Fruit fly (Drosophila melanogaster) whole organism, embryonic: ENCODE results near the gene Cand1.

Experiments
- Atf3 ChIP-seq: fragments of 200-800 bp; sonication (Bioruptor generic); optimal IDR thresholded peaks from 3 replicates; lab custom pipeline; 2016; ENCODE audit warnings: missing biosample characterization, missing genetic modification characterization
- Bdp1 ChIP-seq: fragments of 200-800 bp; sonication (Bioruptor generic); optimal IDR thresholded peaks from 3 replicates; lab custom pipeline; 2016; ENCODE audit warnings: missing biosample characterization, missing genetic modification characterization
- CG10321 ChIP-seq: fragments of 200-800 bp; sonication (Bioruptor generic); IDR thresholded peaks from 2 replicates; pipeline ENCODE4 v1.3.6; 2022; ENCODE audit warnings: missing biosample characterization, missing genetic modification characterization
- CG10431 ChIP-seq: fragments of 200-800 bp; sonication (Bioruptor generic); optimal IDR thresholded peaks from 3 replicates; lab custom pipeline; 2018; ENCODE audit warnings: missing biosample characterization, mild to moderate bottlenecking, missing genetic modification characterization
- CG10543 ChIP-seq: fragments of 200-800 bp; sonication (Bioruptor generic); optimal IDR thresholded peaks from 3 replicates; lab custom pipeline; 2017; ENCODE audit warnings: missing biosample characterization, mild to moderate bottlenecking, missing genetic modification characterization, moderate library complexity
- CG12219 ChIP-seq: fragments of 200-800 bp; sonication (Bioruptor generic); optimal IDR thresholded peaks from 3 replicates; lab custom pipeline; 2018; ENCODE audit warnings: missing biosample characterization, mild to moderate bottlenecking, missing genetic modification characterization
- CG12299 ChIP-seq: fragments of 200-800 bp; sonication (Bioruptor generic); optimal IDR thresholded peaks from 2 replicates; lab custom pipeline; 2018; ENCODE audit warnings: missing biosample characterization, mild to moderate bottlenecking, missing genetic modification characterization
- CG12659 ChIP-seq: fragments of 200-800 bp; sonication (Bioruptor generic); optimal IDR thresholded peaks from 3 replicates; lab custom pipeline; 2017; ENCODE audit warnings: mild to moderate bottlenecking, missing biosample characterization, missing genetic modification reagents, missing genetic modification characterization
- CG13123 ChIP-seq: fragments of 200-800 bp; sonication (Bioruptor generic); optimal IDR thresholded peaks from 2 replicates; lab custom pipeline; 2016; ENCODE audit warnings: missing biosample characterization, missing genetic modification characterization
- CG15696 ChIP-seq: fragments of 200-800 bp; sonication (Bioruptor generic); optimal IDR thresholded peaks from 2 replicates; lab custom pipeline; 2019; ENCODE audit warnings: missing biosample characterization, mild to moderate bottlenecking, missing genetic modification characterization, moderate library complexity
- CG18599 ChIP-seq: fragments of 200-800 bp; sonication (Bioruptor generic); optimal IDR thresholded peaks from 3 replicates; lab custom pipeline; 2017; ENCODE audit warnings: missing biosample characterization, missing genetic modification characterization, mild to moderate bottlenecking, moderate library complexity, missing genetic modification reagents
- CG2129 ChIP-seq: fragments of 200-800 bp; sonication (Bioruptor generic); IDR thresholded peaks from 2 replicates; pipeline ENCODE4 v1.3.6; 2022; ENCODE audit warnings: missing biosample characterization, missing genetic modification characterization; ENCODE audit not compliant: partially characterized antibody
- CG33557 ChIP-seq: fragments of 200-800 bp; sonication (Bioruptor generic); optimal IDR thresholded peaks from 2 replicates; lab custom pipeline; 2019; ENCODE audit warnings: missing biosample characterization, mild to moderate bottlenecking, missing genetic modification characterization, moderate library complexity
- CG4360 ChIP-seq: fragments of 200-800 bp; sonication (Bioruptor generic); IDR thresholded peaks from 2 replicates; pipeline ENCODE4 v1.3.6; 2022; ENCODE audit warnings: missing biosample characterization, missing genetic modification characterization
- CG4854 ChIP-seq: fragments of 200-800 bp; sonication (Bioruptor generic); optimal IDR thresholded peaks from 2 replicates; lab custom pipeline; 2016; ENCODE audit warnings: missing biosample characterization, missing genetic modification characterization, inconsistent platforms
- CG6175 ChIP-seq: fragments of 200-800 bp; sonication (Bioruptor generic); IDR thresholded peaks from 3 replicates; pipeline ENCODE4 v1.3.6; 2022; ENCODE audit warnings: missing biosample characterization, missing genetic modification characterization
- CG6689 ChIP-seq: fragments of 200-800 bp; sonication (Bioruptor generic); IDR thresholded peaks from 2 replicates; pipeline ENCODE4 v1.3.6; 2022; ENCODE audit warnings: missing biosample characterization, missing genetic modification characterization
- CG7357 ChIP-seq: fragments of 200-800 bp; sonication (Bioruptor generic); IDR thresholded peaks from 3 replicates; pipeline ENCODE4 v1.3.6; 2022; ENCODE audit warnings: missing biosample characterization, missing genetic modification characterization
- CG8944 ChIP-seq: fragments of 200-800 bp; sonication (Bioruptor generic); optimal IDR thresholded peaks from 3 replicates; lab custom pipeline; 2016; ENCODE audit warnings: missing biosample characterization, missing genetic modification characterization
- CG9817 ChIP-seq: fragments of 200-800 bp; sonication (Bioruptor generic); optimal IDR thresholded peaks from 2 replicates; lab custom pipeline; 2018; ENCODE audit warnings: missing biosample characterization, mild to moderate bottlenecking, missing genetic modification characterization, moderate library complexity
- D19A ChIP-seq: fragments of 200-800 bp; optimal IDR thresholded peaks from 3 replicates; lab custom pipeline; 2019; ENCODE audit warnings: missing biosample characterization, mild to moderate bottlenecking, missing genetic modification characterization, moderate library complexity
- Hsf ChIP-seq: fragments of 200-800 bp; sonication (Bioruptor generic); optimal IDR thresholded peaks from 3 replicates; lab custom pipeline; 2016; ENCODE audit warnings: missing biosample characterization, missing genetic modification characterization
- MBD-R2 ChIP-seq: fragments of 200-800 bp; sonication (Bioruptor generic); IDR thresholded peaks from 2 replicates; pipeline ENCODE4 v1.3.6; 2022; ENCODE audit warnings: missing biosample characterization, missing genetic modification characterization
- Max ChIP-seq: fragments of 200-800 bp; sonication (Bioruptor generic); optimal IDR thresholded peaks from 2 replicates; lab custom pipeline; 2016; ENCODE audit warnings: missing biosample characterization, mild to moderate bottlenecking, missing genetic modification characterization
- Med ChIP-seq: fragments of 200-800 bp; sonication (Bioruptor generic); peaks from one replicate; lab custom pipeline; 2016; ENCODE audit warnings: missing biosample characterization, missing genetic modification characterization, mild to moderate bottlenecking, inconsistent platforms, moderate library complexity
- Meics ChIP-seq: fragments of 200-800 bp; sonication (Bioruptor generic); optimal IDR thresholded peaks from 2 replicates; lab custom pipeline; 2017; ENCODE audit warnings: missing biosample characterization, mild to moderate bottlenecking, missing genetic modification characterization
- PHDP ChIP-seq: fragments of 200-800 bp; sonication (Bioruptor generic); optimal IDR thresholded peaks from 3 replicates; lab custom pipeline; 2018; ENCODE audit warnings: missing biosample characterization, mild to moderate bottlenecking, missing genetic modification characterization, moderate library complexity
- Ptx1 ChIP-seq: fragments of 200-800 bp; sonication (Bioruptor generic); IDR thresholded peaks from 2 replicates; pipeline ENCODE4 v1.3.6; 2022; ENCODE audit warnings: missing biosample characterization, missing genetic modification characterization
- Scr ChIP-seq: fragments of 200-800 bp; sonication (Bioruptor generic); IDR thresholded peaks from 2 replicates; pipeline ENCODE4 v1.3.6; 2022; ENCODE audit warnings: missing biosample characterization, missing genetic modification characterization; ENCODE audit not compliant: partially characterized antibody
- Taf1 ChIP-seq: fragments of 200-800 bp; sonication (Bioruptor generic); IDR thresholded peaks from 2 replicates; pipeline ENCODE4 v1.3.6; 2022; ENCODE audit warnings: missing biosample characterization, missing genetic modification characterization
- Xbp1 ChIP-seq: fragments of 200-800 bp; sonication (Bioruptor generic); optimal IDR thresholded peaks from 3 replicates; lab custom pipeline; 2016; ENCODE audit warnings: missing biosample characterization, mild to moderate bottlenecking, missing genetic modification characterization
- al ChIP-seq: fragments of 200-800 bp; sonication (Bioruptor generic); IDR thresholded peaks from 2 replicates; pipeline ENCODE4 v1.3.6; 2022; ENCODE audit warnings: missing biosample characterization, missing genetic modification characterization
- amos ChIP-seq: fragments of 200-800 bp; sonication (Bioruptor generic); IDR thresholded peaks from 2 replicates; pipeline ENCODE4 v1.3.6; 2022; ENCODE audit warnings: missing biosample characterization, missing genetic modification characterization; ENCODE audit not compliant: partially characterized antibody
- ap ChIP-seq: fragments of 200-800 bp; sonication (Bioruptor generic); IDR thresholded peaks from 2 replicates; pipeline ENCODE4 v1.3.6; 2022; ENCODE audit warnings: missing biosample characterization, missing genetic modification characterization
- ash1 ChIP-seq: fragments of 200-800 bp; sonication (Bioruptor generic); optimal IDR thresholded peaks from 2 replicates; lab custom pipeline; 2018; ENCODE audit warnings: missing biosample characterization, mild to moderate bottlenecking, missing genetic modification characterization
- crol ChIP-seq: fragments of 200-800 bp; sonication (Bioruptor generic); IDR thresholded peaks from 2 replicates; pipeline ENCODE4 v1.3.6; 2022; ENCODE audit warnings: missing biosample characterization, missing genetic modification characterization
- cwo ChIP-seq: fragments of 200-800 bp; sonication (Bioruptor generic); optimal IDR thresholded peaks from 3 replicates; lab custom pipeline; 2017; ENCODE audit warnings: missing biosample characterization, missing genetic modification characterization, mild to moderate bottlenecking, moderate library complexity, missing genetic modification reagents
- dysf ChIP-seq: fragments of 200-800 bp; sonication (Bioruptor generic); IDR thresholded peaks from 3 replicates; pipeline ENCODE4 v1.3.6; 2022; ENCODE audit warnings: missing biosample characterization, missing genetic modification characterization
- emc ChIP-seq: fragments of 200-800 bp; sonication (Bioruptor generic); optimal IDR thresholded peaks from 2 replicates; lab custom pipeline; 2016; ENCODE audit warnings: missing biosample characterization, missing genetic modification characterization
- gem ChIP-seq: fragments of 200-800 bp; sonication (Bioruptor generic); optimal IDR thresholded peaks from 2 replicates; lab custom pipeline; 2019; ENCODE audit warnings: missing biosample characterization, mild to moderate bottlenecking, missing genetic modification characterization, moderate library complexity
- gfzf ChIP-seq: fragments of 200-800 bp; sonication (Bioruptor generic); optimal IDR thresholded peaks from 2 replicates; lab custom pipeline; 2016; ENCODE audit warnings: missing biosample characterization, mild to moderate bottlenecking, missing genetic modification characterization, moderate library complexity
- gsb-n ChIP-seq: fragments of 200-800 bp; sonication (Bioruptor generic); optimal IDR thresholded peaks from 3 replicates; lab custom pipeline; 2018; ENCODE audit warnings: missing biosample characterization, mild to moderate bottlenecking, missing genetic modification characterization
- gt ChIP-seq: fragments of 200-800 bp; sonication (Bioruptor generic); IDR thresholded peaks from 2 replicates; pipeline ENCODE4 v1.3.6; 2022; ENCODE audit warnings: missing biosample characterization, missing genetic modification characterization
- lbe ChIP-seq: fragments of 200-800 bp; sonication (Bioruptor generic); optimal IDR thresholded peaks from 2 replicates; lab custom pipeline; 2016; ENCODE audit warnings: missing biosample characterization, mild to moderate bottlenecking, missing genetic modification characterization
- pb ChIP-seq: fragments of 200-800 bp; sonication (Bioruptor generic); optimal IDR thresholded peaks from 3 replicates; lab custom pipeline; 2016; ENCODE audit warnings: missing biosample characterization, missing genetic modification characterization
- stwl ChIP-seq: fragments of 200-800 bp; sonication (Bioruptor generic); optimal IDR thresholded peaks from 3 replicates; lab custom pipeline; 2018; ENCODE audit warnings: missing biosample characterization, mild to moderate bottlenecking, missing genetic modification characterization, moderate library complexity
- tx ChIP-seq: fragments of 200-800 bp; sonication (Bioruptor generic); optimal IDR thresholded peaks from 2 replicates; lab custom pipeline; 2016; ENCODE audit warnings: missing biosample characterization, missing genetic modification characterization
- unc-4 ChIP-seq: fragments of 200-800 bp; sonication (Bioruptor generic); IDR thresholded peaks from 2 replicates; pipeline ENCODE4 v1.3.6; 2022; ENCODE audit warnings: missing biosample characterization, missing genetic modification characterization; ENCODE audit not compliant: partially characterized antibody
- unpg ChIP-seq: fragments of 200-800 bp; sonication (Bioruptor generic); optimal IDR thresholded peaks from 3 replicates; lab custom pipeline; 2018; ENCODE audit warnings: missing biosample characterization, mild to moderate bottlenecking, missing genetic modification characterization, moderate library complexity
- z ChIP-seq: fragments of 200-800 bp; sonication (Bioruptor generic); IDR thresholded peaks from 3 replicates; pipeline ENCODE4 v1.3.6; 2022; ENCODE audit warnings: missing biosample characterization, missing genetic modification characterization

The Cand1 gene

dm6 chr2L:10362408-10363067 is at the start of gene Cand1, which contains the start of gene pim (continued):
- TF ChIP-seq CG4854 (no peak), CG10321 (GFP tag; lab: Robert Waterston, UW) (no peak), MBD-R2 (GFP tag; lab: Robert Waterston, UW) (peak; percentile 28; the same call in 1 of the 2 replicates), unpg (GFP tag; lab: Kevin White, UChicago) (no peak), emc (GFP tag; lab: Kevin White, UChicago) (no peak), gfzf (GFP tag; lab: Kevin White, UChicago) (peak; percentile 78), CG15696 (tag; lab: Kevin White, UChicago) (no peak), Hsf (no peak), CG33557 (GFP tag; lab: Kevin White, UChicago) (peak; percentile 10), stwl (tag; lab: Kevin White, UChicago) (peak; percentile 42), amos (peak; percentile 71), gsb-n (tag; lab: Kevin White, UChicago) (no peak), Meics (GFP tag; lab: Kevin White, UChicago) (no peak), CG9817 (tag; lab: Kevin White, UChicago) (no peak), CG12659 (GFP tag; lab: Kevin White, UChicago) (peak; percentile 70), Bdp1 (GFP tag; lab: Kevin White, UChicago) (no peak), D19A (peak; percentile 5), CG10431 (GFP tag; lab: Kevin White, UChicago) (peak; percentile 36), Atf3 (GFP tag; lab: Kevin White, UChicago) (no peak), unc-4 (GFP tag; lab: Robert Waterston, UW) (peak; percentile 73), Med (peak; percentile 17), Ptx1 (no peak), cwo (GFP tag; lab: Kevin White, UChicago) (no peak), CG12299 (tag; lab: Kevin White, UChicago) (no peak), z (GFP tag; lab: Robert Waterston, UW) (no peak), CG2129 (GFP tag; lab: Robert Waterston, UW) (0 out of 2 replicates have a peak, but pooled peaks have one; percentile 16), gt (GFP tag; lab: Robert Waterston, UW) (no peak), crol (GFP tag; lab: Robert Waterston, UW) (no peak), al (no peak), Taf1 (no peak), Scr (GFP tag; lab: Robert Waterston, UW) (peak; percentile 80), CG12219 (GFP tag; lab: Kevin White, UChicago) (no peak), PHDP (tag; lab: Kevin White, UChicago) (peak; percentile 8), CG6175 (no peak), dysf (no peak), CG18599 (GFP tag; lab: Kevin White, UChicago) (no peak), ash1 (GFP tag; lab: Kevin White, UChicago) (no peak), lbe (GFP tag; lab: Kevin White, UChicago) (no peak), gem (tag; lab: Kevin White, UChicago) (no peak), CG13123 (no peak), tx (GFP tag; lab: Kevin White, UChicago) (no peak), CG7357 (no peak), CG6689 (GFP tag; lab: Robert Waterston, UW) (no peak), ap (GFP tag; lab: Robert Waterston, UW) (no peak), CG8944 (no peak), Xbp1 (GFP tag; lab: Kevin White, UChicago) (peak; percentile 10), CG10543 (no peak), Max (no peak), CG4360 (GFP tag; lab: Robert Waterston, UW) (no peak), pb (GFP tag; lab: Kevin White, UChicago) (no peak)
